Fruit fly (Drosophila melanogaster): Measurements from ENCODE around the gene CG4045.

The CG4045 gene

dm6 chrX:2061119-2061518, 14.6 kb downstream of the CG4045 start (continued):
- no peak for TF ChIP-seq Oaz (GFP tag; IDR thresholded peaks at IDR 0.05)
- TF ChIP-seq Hr51 (GFP tag; optimal IDR thresholded peaks at IDR 0.05) = peak in 1 of 2 experiments; percentile 36
- peak; percentile 8 for TF ChIP-seq CG8359 (GFP tag; optimal IDR thresholded peaks at IDR 0.05; ENCODE audit: borderline replicate concordance)
- TF ChIP-seq nom (GFP tag; optimal IDR thresholded peaks at IDR 0.05) = peak; percentile 27
- TF ChIP-seq cg (GFP tag; optimal IDR thresholded peaks at IDR 0.05) = peak; percentile 79
- TF ChIP-seq CG6254 (GFP tag; optimal IDR thresholded peaks at IDR 0.05) = peak; percentile 36
- 0 out of 2 replicates have a peak, but pooled peaks have one; percentile 31 for TF ChIP-seq CG7372 (GFP tag; IDR thresholded peaks at IDR 0.05)
- TF ChIP-seq CG3838 (GFP tag; optimal IDR thresholded peaks at IDR 0.05) = no peak
- TF ChIP-seq CG12299 (tag; optimal IDR thresholded peaks at IDR 0.05) = peak; percentile 21
- TF ChIP-seq unpg (GFP tag; optimal IDR thresholded peaks at IDR 0.05) = peak; percentile 56
- TF ChIP-seq CG10431 (GFP tag; optimal IDR thresholded peaks at IDR 0.05) = peak; percentile 47
- no peak for TF ChIP-seq HLH54F (GFP tag; optimal IDR thresholded peaks at IDR 0.05)
- TF ChIP-seq CG18619 (GFP tag; optimal IDR thresholded peaks at IDR 0.05) = peak; percentile 34
- TF ChIP-seq CG30020 (tag; optimal IDR thresholded peaks at IDR 0.05) = peak; percentile 25
- peak; percentile 62 for TF ChIP-seq dmrt99B (tag; optimal IDR thresholded peaks at IDR 0.05)
- peak; percentile 20 for TF ChIP-seq CG12236 (GFP tag; optimal IDR thresholded peaks at IDR 0.05)
- peak; percentile 7 for TF ChIP-seq CG6683 (GFP tag; optimal IDR thresholded peaks at IDR 0.05)
- no peak for TF ChIP-seq CG17802 (tag; optimal IDR thresholded peaks at IDR 0.05)
- TF ChIP-seq CG17328 (GFP tag; IDR thresholded peaks at IDR 0.05) = 0 out of 2 replicates have a peak, but pooled peaks have one; percentile 15
- TF ChIP-seq zfh1 (GFP tag; IDR thresholded peaks at IDR 0.05) = peak; percentile 39; the same call in 1 of the 3 replicates
- no peak for TF ChIP-seq CG1603 (tag; optimal IDR thresholded peaks at IDR 0.05)
- peak in 1 of 2 experiments; percentile 91 for TF ChIP-seq Eip74EF (GFP tag; optimal IDR thresholded peaks at IDR 0.05)
- peak; percentile 93 for TF ChIP-seq Ets65A (GFP tag)
- no peak for TF ChIP-seq CG2129 (GFP tag; IDR thresholded peaks at IDR 0.05; ENCODE audit: partially characterized antibody)
- TF ChIP-seq Drgx (GFP tag; IDR thresholded peaks at IDR 0.05) = peak; percentile 8; the same call in 1 of the 2 replicates
- TF ChIP-seq bab2 (GFP tag; optimal IDR thresholded peaks at IDR 0.05) = no peak
- TF ChIP-seq CG3726 (GFP tag; IDR thresholded peaks at IDR 0.05) = no peak
- 0 out of 2 replicates have a peak, but pooled peaks have one; percentile 19 for TF ChIP-seq stc (GFP tag; IDR thresholded peaks at IDR 0.05)
- peak; percentile 38 for TF ChIP-seq Dek (tag; optimal IDR thresholded peaks at IDR 0.05)
- TF ChIP-seq CG7556 (GFP tag; optimal IDR thresholded peaks at IDR 0.05) = peak; percentile 40
- peak; percentile 15 for TF ChIP-seq CG15601 (tag; optimal IDR thresholded peaks at IDR 0.05)
- peak; percentile 32 for TF ChIP-seq Fer3 (tag; optimal IDR thresholded peaks at IDR 0.05)
- no peak for TF ChIP-seq knrl (GFP tag; IDR thresholded peaks at IDR 0.05; ENCODE audit: partially characterized antibody)
- peak; percentile 50 for TF ChIP-seq CG15269 (tag; optimal IDR thresholded peaks at IDR 0.05)
- TF ChIP-seq lola (GFP tag; optimal IDR thresholded peaks at IDR 0.05) = peak in 1 of 3 experiments; percentile 45
- TF ChIP-seq Mrtf (GFP tag; IDR thresholded peaks at IDR 0.05) = 0 out of 3 replicates have a peak, but pooled peaks have one; percentile 17
- TF ChIP-seq CG10366 (GFP tag; IDR thresholded peaks at IDR 0.05) = no peak
- no peak for TF ChIP-seq prd (optimal IDR thresholded peaks at IDR 0.05)
- TF ChIP-seq prd (GFP tag; IDR thresholded peaks at IDR 0.05) = no peak
- TF ChIP-seq sisA (GFP tag; IDR thresholded peaks at IDR 0.05) = no peak
- TF ChIP-seq Meics (GFP tag; optimal IDR thresholded peaks at IDR 0.05) = peak; percentile 40
- peak; percentile 50 for TF ChIP-seq wek (GFP tag; optimal IDR thresholded peaks at IDR 0.05)
- TF ChIP-seq chinmo (GFP tag; IDR thresholded peaks at IDR 0.05; ENCODE audit: partially characterized antibody) = 0 out of 4 replicates have a peak, but pooled peaks have one; percentile 46
- TF ChIP-seq tap (tag; optimal IDR thresholded peaks at IDR 0.05) = peak; percentile 26
- TF ChIP-seq CrebB (tag; optimal IDR thresholded peaks at IDR 0.05) = peak; percentile 35
- peak; percentile 12 for TF ChIP-seq CG17912 (GFP tag; optimal IDR thresholded peaks at IDR 0.05)

Measured in whole organism, embryonic.